Worm (Caenorhabditis elegans) whole organism, L3 larva: ENCODE measurements around the gene B0252.11.

Experiments
- fkh-10 ChIP-seq: sonication (generic microtip); optimal IDR thresholded peaks from 2 replicates; lab custom pipeline; 2017; ENCODE audit warnings: missing biosample characterization, missing genetic modification reagents, missing genetic modification characterization
- nhr-43 ChIP-seq: sonication (generic microtip); optimal IDR thresholded peaks from 2 replicates; lab custom pipeline; 2016; ENCODE audit warnings: mild to moderate bottlenecking, missing genetic modification characterization, missing compliant biosample characterization; ENCODE audit not compliant: poor library complexity, severe bottlenecking
- pha-4 ChIP-seq: fragments of 150-350 bp; optimal IDR thresholded peaks from 2 replicates; lab custom pipeline; 2014; ENCODE audit warnings: missing biosample characterization, missing genetic modification reagents, missing genetic modification characterization

- no peak for TF ChIP-seq pha-4
- no peak for TF ChIP-seq nhr-43 (tag; lab: Kevin White, UChicago)
- TF ChIP-seq fkh-10 (GFP tag; lab: Kevin White, UChicago) = no peak
These were observed 18.9 kb upstream of the B0252.11 start for ce11 chrII:6936528-6936927.
